Worm (Caenorhabditis elegans): ENCODE results near the gene T21C12.8.

Gene T21C12.8

ce11 chrIII:10505182-10505581, 47.6 kb downstream of the T21C12.8 start, which contains the start of the genes taf-11.3 and urm-1:
Gene taf-11.3 (minus strand): TSS chrIII:10505250.
Gene urm-1 (plus strand): TSS chrIII:10505480.
- no peak for TF ChIP-seq bed-3 (GFP tag; optimal IDR thresholded peaks at IDR 0.05)
- no peak for TF ChIP-seq ham-2 (GFP tag; optimal IDR thresholded peaks at IDR 0.05)
- no peak for TF ChIP-seq mls-2 (tag; optimal IDR thresholded peaks at IDR 0.05)
- TF ChIP-seq lsy-2 (tag; optimal IDR thresholded peaks at IDR 0.05), result peak; percentile 34
- TF ChIP-seq lin-13 (tag; optimal IDR thresholded peaks at IDR 0.05), result peak; percentile 49
- TF ChIP-seq blmp-1 (tag; optimal IDR thresholded peaks at IDR 0.05), result no peak
- TF ChIP-seq mep-1 (tag; optimal IDR thresholded peaks at IDR 0.05), result peak; percentile 75
- TF ChIP-seq nhr-12 (tag; optimal IDR thresholded peaks at IDR 0.05), result no peak
- no peak for TF ChIP-seq flh-1 (GFP tag; optimal IDR thresholded peaks at IDR 0.05)
- no peak for TF ChIP-seq nhr-76 (tag; optimal IDR thresholded peaks at IDR 0.05)
- TF ChIP-seq drap-1 (GFP tag; optimal IDR thresholded peaks at IDR 0.05), result no peak
- peak; percentile 77 for TF ChIP-seq ces-1 (GFP tag; optimal IDR thresholded peaks at IDR 0.05)
- TF ChIP-seq unc-39 (tag; optimal IDR thresholded peaks at IDR 0.05), result no peak
- TF ChIP-seq mab-5 (tag; optimal IDR thresholded peaks at IDR 0.05), result no peak
- TF ChIP-seq nhr-2 (tag; optimal IDR thresholded peaks at IDR 0.05), result no peak
- no peak for TF ChIP-seq M03D4.4 (tag; optimal IDR thresholded peaks at IDR 0.05)
- TF ChIP-seq snpc-4 (tag; optimal IDR thresholded peaks at IDR 0.05), result no peak
- no peak for TF ChIP-seq ceh-43 (GFP tag; optimal IDR thresholded peaks at IDR 0.05)
- no peak for TF ChIP-seq ceh-83 (GFP tag; optimal IDR thresholded peaks at IDR 0.05)
- TF ChIP-seq unc-120 (tag; optimal IDR thresholded peaks at IDR 0.05; ENCODE audit: poor library complexity, severe bottlenecking), result no peak
- TF ChIP-seq tbx-8 (GFP tag; optimal IDR thresholded peaks at IDR 0.05), result no peak
- no peak for TF ChIP-seq elt-1 (tag; optimal IDR thresholded peaks at IDR 0.05; ENCODE audit: borderline replicate concordance, insufficient read depth)
- peak; percentile 67 for TF ChIP-seq pha-4 (tag; optimal IDR thresholded peaks at IDR 0.05)
- no peak for TF ChIP-seq nhr-28 (tag; optimal IDR thresholded peaks at IDR 0.05)
- TF ChIP-seq sem-2 (GFP tag; optimal IDR thresholded peaks at IDR 0.05), result no peak
- TF ChIP-seq zip-8 (tag; optimal IDR thresholded peaks at IDR 0.05), result no peak
- TF ChIP-seq nhr-237 (tag; optimal IDR thresholded peaks at IDR 0.05), result peak; percentile 54
- peak; percentile 49 for TF ChIP-seq ceh-39 (tag; optimal IDR thresholded peaks at IDR 0.05)
- peak; percentile 13 for TF ChIP-seq hlh-1 (tag; optimal IDR thresholded peaks at IDR 0.05)
- TF ChIP-seq unc-62 (GFP tag; optimal IDR thresholded peaks at IDR 0.05), result no peak
- no peak for TF ChIP-seq ztf-11 (tag; optimal IDR thresholded peaks at IDR 0.05)
- TF ChIP-seq cnd-1 (tag; optimal IDR thresholded peaks at IDR 0.05), result no peak
- TF ChIP-seq lin-32 (GFP tag; optimal IDR thresholded peaks at IDR 0.05), result no peak
- TF ChIP-seq elt-3 (tag; optimal IDR thresholded peaks at IDR 0.05), result no peak
- no peak for TF ChIP-seq sptf-1 (tag; optimal IDR thresholded peaks at IDR 0.05)

ce11 chrIII:10503753-10504152, 49.1 kb downstream of the T21C12.8 start, which contains the start of gene rab-33:
Gene rab-33 (minus strand): TSS chrIII:10503853.
- TF ChIP-seq unc-39 (tag; optimal IDR thresholded peaks at IDR 0.05), result no peak
- no peak for TF ChIP-seq nhr-2 (tag; optimal IDR thresholded peaks at IDR 0.05)
- TF ChIP-seq hlh-1 (tag; optimal IDR thresholded peaks at IDR 0.05), result no peak
- TF ChIP-seq lin-32 (GFP tag; optimal IDR thresholded peaks at IDR 0.05), result no peak
- TF ChIP-seq unc-62 (GFP tag; optimal IDR thresholded peaks at IDR 0.05), result no peak
- TF ChIP-seq sptf-1 (tag; optimal IDR thresholded peaks at IDR 0.05), result no peak
- TF ChIP-seq flh-1 (GFP tag; optimal IDR thresholded peaks at IDR 0.05), result no peak
- TF ChIP-seq M03D4.4 (tag; optimal IDR thresholded peaks at IDR 0.05), result no peak
- no peak for TF ChIP-seq ceh-39 (tag; optimal IDR thresholded peaks at IDR 0.05)
